Fruit fly (Drosophila melanogaster) whole organism, embryonic: Measurements from ENCODE around the gene Gr5a.

Source experiments
- Asciz ChIP-seq: fragments of 200-800 bp; sonication (Bioruptor generic); optimal IDR thresholded peaks from 2 replicates; lab custom pipeline; 2017; ENCODE audit warnings: missing biosample characterization, mild to moderate bottlenecking, missing genetic modification characterization, missing genetic modification reagents
- Bgb ChIP-seq: fragments of 200-800 bp; sonication (Bioruptor generic); IDR thresholded peaks from 2 replicates; pipeline ENCODE4 v1.3.6; 2022; ENCODE audit warnings: missing biosample characterization, missing genetic modification characterization; ENCODE audit not compliant: partially characterized antibody
- Bteb2 ChIP-seq: fragments of 200-800 bp; sonication (Bioruptor generic); optimal IDR thresholded peaks from 2 replicates; lab custom pipeline; 2016; ENCODE audit warnings: missing biosample characterization, missing genetic modification characterization
- CG10321 ChIP-seq: fragments of 200-800 bp; sonication (Bioruptor generic); IDR thresholded peaks from 2 replicates; pipeline ENCODE4 v1.3.6; 2022; ENCODE audit warnings: missing biosample characterization, missing genetic modification characterization
- CG10959 ChIP-seq: fragments of 200-800 bp; sonication (Bioruptor generic); IDR thresholded peaks from 2 replicates; pipeline ENCODE4 v1.3.6; 2022; ENCODE audit warnings: missing biosample characterization, missing genetic modification characterization
- CG12942 ChIP-seq: fragments of 200-800 bp; sonication (Bioruptor generic); optimal IDR thresholded peaks from 3 replicates; lab custom pipeline; 2016; ENCODE audit warnings: missing biosample characterization, missing genetic modification characterization
- CG1602 ChIP-seq: fragments of 200-800 bp; sonication (Bioruptor generic); optimal IDR thresholded peaks from 3 replicates; lab custom pipeline; 2016; ENCODE audit warnings: missing biosample characterization, missing genetic modification characterization
- CG16779 ChIP-seq: fragments of 200-800 bp; sonication (Bioruptor generic); IDR thresholded peaks from 2 replicates; pipeline ENCODE4 v1.3.6; 2022; ENCODE audit warnings: missing biosample characterization, missing genetic modification characterization
- CG1832 ChIP-seq: fragments of 200-800 bp; sonication (Bioruptor generic); optimal IDR thresholded peaks from 2 replicates; lab custom pipeline; 2017; ENCODE audit warnings: missing biosample characterization, mild to moderate bottlenecking, missing genetic modification characterization, inconsistent platforms
- CG3065 ChIP-seq: fragments of 200-800 bp; sonication (Bioruptor generic); optimal IDR thresholded peaks from 2 replicates; lab custom pipeline; 2016; ENCODE audit warnings: missing biosample characterization, missing genetic modification characterization
- CG32532 ChIP-seq: fragments of 200-800 bp; sonication (Bioruptor generic); IDR thresholded peaks from 2 replicates; pipeline ENCODE4 v1.3.6; 2022; ENCODE audit warnings: missing biosample characterization, missing genetic modification characterization
- CG33213 ChIP-seq: fragments of 200-800 bp; sonication (Bioruptor generic); optimal IDR thresholded peaks from 3 replicates; lab custom pipeline; 2016; ENCODE audit warnings: missing biosample characterization, missing genetic modification characterization
- CG7786 ChIP-seq: fragments of 200-800 bp; sonication (Bioruptor generic); optimal IDR thresholded peaks from 2 replicates; lab custom pipeline; 2016; ENCODE audit warnings: missing biosample characterization, missing genetic modification characterization
- CG8290 ChIP-seq, 3 experiments: fragments of 200-800 bp; sonication (Bioruptor generic); optimal IDR thresholded peaks; 2 replicates each; lab custom pipeline; 2016 to 2019; ENCODE audit warnings: missing biosample characterization in 3 of 3, missing genetic modification characterization in 3 of 3, mild to moderate bottlenecking in 2 of 3, moderate library complexity in 1 of 3
- CHES-1-like ChIP-seq: fragments of 200-800 bp; sonication (Bioruptor generic); optimal IDR thresholded peaks from 2 replicates; lab custom pipeline; 2016; ENCODE audit warnings: missing biosample characterization, missing genetic modification characterization
- Doc3 ChIP-seq: fragments of 200-800 bp; sonication (Bioruptor generic); IDR thresholded peaks from 3 replicates; pipeline ENCODE4 v1.3.6; 2022; ENCODE audit warnings: missing biosample characterization, missing genetic modification characterization; ENCODE audit not compliant: partially characterized antibody
- Hmr ChIP-seq: fragments of 200-800 bp; sonication (Bioruptor generic); optimal IDR thresholded peaks from 3 replicates; lab custom pipeline; 2017; ENCODE audit warnings: mild to moderate bottlenecking, missing biosample characterization, missing genetic modification reagents, missing genetic modification characterization
- Hr39 ChIP-seq: fragments of >200 bp; optimal IDR thresholded peaks from 2 replicates; lab custom pipeline; 2017
- Hr51 ChIP-seq, 2 experiments: fragments of 200-800 bp; sonication (Bioruptor generic); optimal IDR thresholded peaks; 2 replicates in 1 of 2; 3 replicates in 1 of 2; lab custom pipeline; 2016 to 2018; ENCODE audit warnings: missing biosample characterization in 2 of 2, missing genetic modification characterization in 2 of 2, mild to moderate bottlenecking in 1 of 2, moderate library complexity in 1 of 2
- Max ChIP-seq: fragments of 200-800 bp; sonication (Bioruptor generic); optimal IDR thresholded peaks from 2 replicates; lab custom pipeline; 2016; ENCODE audit warnings: missing biosample characterization, mild to moderate bottlenecking, missing genetic modification characterization
- Med ChIP-seq: fragments of 200-800 bp; sonication (Bioruptor generic); peaks from one replicate; lab custom pipeline; 2016; ENCODE audit warnings: missing biosample characterization, missing genetic modification characterization, mild to moderate bottlenecking, inconsistent platforms, moderate library complexity
- NC2α ChIP-seq: fragments of 200-800 bp; sonication (Bioruptor generic); optimal IDR thresholded peaks from 2 replicates; lab custom pipeline; 2016; ENCODE audit warnings: missing biosample characterization, missing genetic modification characterization
- Neu2 ChIP-seq: fragments of 200-800 bp; sonication (Bioruptor generic); optimal IDR thresholded peaks from 3 replicates; lab custom pipeline; 2016; ENCODE audit warnings: missing biosample characterization, missing genetic modification characterization, borderline replicate concordance
- Nf-YB ChIP-seq: fragments of 200-800 bp; sonication (Bioruptor generic); optimal IDR thresholded peaks from 3 replicates; lab custom pipeline; 2019; ENCODE audit warnings: missing biosample characterization, mild to moderate bottlenecking, missing genetic modification characterization, moderate library complexity
- Nf-YC ChIP-seq: fragments of 200-800 bp; optimal IDR thresholded peaks from 3 replicates; lab custom pipeline; 2019; ENCODE audit warnings: missing biosample characterization, mild to moderate bottlenecking, missing genetic modification characterization, moderate library complexity
- Opbp ChIP-seq: fragments of 200-800 bp; sonication (Bioruptor generic); IDR thresholded peaks from 3 replicates; pipeline ENCODE4 v1.3.6; 2022; ENCODE audit warnings: missing biosample characterization, missing genetic modification characterization; ENCODE audit not compliant: partially characterized antibody
- Sry-δ ChIP-seq: fragments of 200-800 bp; sonication (Bioruptor generic); optimal IDR thresholded peaks from 2 replicates; lab custom pipeline; 2016; ENCODE audit warnings: missing biosample characterization, missing genetic modification characterization
- Stat92E ChIP-seq, 3 experiments: fragments of >200 bp in 2 of 3; fragments of 200-800 bp in 1 of 3; sonication (Bioruptor generic) in 1 of 3; optimal IDR thresholded peaks; 2 replicates each; lab custom pipeline; 2017 to 2019; ENCODE audit warnings: missing biosample characterization in 3 of 3, missing genetic modification characterization in 3 of 3, mild to moderate bottlenecking in 1 of 3, moderate library complexity in 1 of 3
- TFAM ChIP-seq: fragments of 200-800 bp; sonication (Bioruptor generic); optimal IDR thresholded peaks from 2 replicates; lab custom pipeline; 2017; ENCODE audit warnings: missing biosample characterization, missing genetic modification characterization, inconsistent platforms
- Trl ChIP-seq, 3 experiments: fragments of >200 bp in 2 of 3; fragments of 200-800 bp in 1 of 3; sonication (Bioruptor generic) in 1 of 3; optimal IDR thresholded peaks; 2 replicates in 1 of 3; 3 replicates in 2 of 3; lab custom pipeline; 2016 to 2017; ENCODE audit warnings: missing biosample characterization in 1 of 3, missing genetic modification characterization in 1 of 3
- abd-A ChIP-seq: fragments of 200-800 bp; sonication (Bioruptor generic); optimal IDR thresholded peaks from 3 replicates; lab custom pipeline; 2019; ENCODE audit warnings: missing biosample characterization, mild to moderate bottlenecking, missing genetic modification characterization, moderate library complexity
- chinmo ChIP-seq: fragments of 200-800 bp; sonication (Bioruptor generic); IDR thresholded peaks from 4 replicates; pipeline ENCODE4 v1.3.6; 2022; ENCODE audit warnings: missing biosample characterization, missing genetic modification characterization; ENCODE audit not compliant: partially characterized antibody
- crol ChIP-seq: fragments of 200-800 bp; sonication (Bioruptor generic); IDR thresholded peaks from 2 replicates; pipeline ENCODE4 v1.3.6; 2022; ENCODE audit warnings: missing biosample characterization, missing genetic modification characterization
- esg ChIP-seq: fragments of 200-800 bp; sonication (Bioruptor generic); conservative IDR thresholded peaks from 2 replicates; pipeline ENCODE4 v1.3.6; 2022; ENCODE audit warnings: missing biosample characterization, missing genetic modification characterization
- eve ChIP-seq, 2 experiments: fragments of >200 bp; optimal IDR thresholded peaks; 2 replicates each; lab custom pipeline; 2017; ENCODE audit warnings: missing biosample characterization in 2 of 2, missing genetic modification characterization in 2 of 2
- ewg ChIP-seq: fragments of 200-800 bp; sonication (Bioruptor generic); optimal IDR thresholded peaks from 3 replicates; lab custom pipeline; 2017; ENCODE audit warnings: mild to moderate bottlenecking, missing biosample characterization, missing genetic modification reagents, missing genetic modification characterization
- knrl ChIP-seq: fragments of 200-800 bp; sonication (Bioruptor generic); IDR thresholded peaks from 3 replicates; pipeline ENCODE4 v1.3.6; 2022; ENCODE audit warnings: missing biosample characterization, missing genetic modification characterization; ENCODE audit not compliant: partially characterized antibody
- maf-S ChIP-seq: fragments of 200-800 bp; sonication (Bioruptor generic); optimal IDR thresholded peaks from 2 replicates; lab custom pipeline; 2016; ENCODE audit warnings: missing biosample characterization, missing genetic modification characterization
- nerfin-1 ChIP-seq: fragments of 200-800 bp; sonication (Bioruptor generic); optimal IDR thresholded peaks from 3 replicates; lab custom pipeline; 2019; ENCODE audit warnings: missing biosample characterization, mild to moderate bottlenecking, missing genetic modification characterization, moderate library complexity
- org-1 ChIP-seq: fragments of 200-800 bp; sonication (Bioruptor generic); optimal IDR thresholded peaks from 2 replicates; lab custom pipeline; 2017; ENCODE audit warnings: missing biosample characterization, missing genetic modification characterization
- pfk ChIP-seq: fragments of 200-800 bp; sonication (Bioruptor generic); optimal IDR thresholded peaks from 2 replicates; lab custom pipeline; 2018; ENCODE audit warnings: missing biosample characterization, mild to moderate bottlenecking, missing genetic modification characterization, moderate library complexity
- sens ChIP-seq: fragments of 200-800 bp; sonication (Bioruptor generic); peaks from one replicate; lab custom pipeline; 2016; ENCODE audit warnings: missing biosample characterization, missing genetic modification characterization
- sug ChIP-seq: fragments of 200-800 bp; optimal IDR thresholded peaks from 2 replicates; lab custom pipeline; 2019; ENCODE audit warnings: missing biosample characterization, mild to moderate bottlenecking, missing genetic modification characterization, moderate library complexity
- trh ChIP-seq: fragments of 200-800 bp; sonication (Bioruptor generic); optimal IDR thresholded peaks from 2 replicates; lab custom pipeline; 2016; ENCODE audit warnings: missing biosample characterization, missing genetic modification characterization
- yki ChIP-seq: fragments of >200 bp; optimal IDR thresholded peaks from 3 replicates; lab custom pipeline; 2018
- zen2 ChIP-seq: fragments of 200-800 bp; sonication (Bioruptor generic); IDR thresholded peaks from 3 replicates; pipeline ENCODE4 v1.3.6; 2022; ENCODE audit warnings: missing biosample characterization, missing genetic modification characterization; ENCODE audit not compliant: partially characterized antibody

Gr5a gene

DNA sequence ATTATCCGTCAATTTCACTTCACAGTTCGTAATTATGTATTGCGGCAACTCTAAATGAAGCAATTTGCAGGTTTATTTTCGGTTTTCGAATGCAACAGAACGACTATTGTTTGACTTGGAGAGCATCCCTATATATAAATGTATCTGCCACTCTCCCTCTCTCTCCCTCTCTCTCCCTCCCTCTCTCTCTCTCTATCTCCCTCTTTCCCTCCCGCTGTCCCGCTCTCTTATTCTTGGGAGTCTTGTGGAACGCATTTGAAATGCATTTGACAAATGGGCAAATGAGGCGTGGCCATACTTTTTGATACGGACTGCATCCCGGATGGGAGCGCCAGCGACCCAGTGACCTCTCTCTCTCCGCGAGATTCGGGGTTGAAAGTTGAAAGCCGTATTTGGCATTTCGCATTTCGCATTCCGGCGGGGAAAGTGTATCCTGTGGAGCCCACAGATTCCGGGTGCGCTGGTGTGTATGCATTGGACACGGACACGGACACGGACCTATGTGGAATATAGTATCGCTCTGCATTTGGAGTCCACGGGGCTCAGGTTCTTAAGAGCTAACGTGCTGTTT is 43.8 kb upstream of the Gr5a start:
- TF ChIP-seq Hr51 (GFP tag; optimal IDR thresholded peaks at IDR 0.05; lab: Kevin White, UChicago) (no peak), Trl (optimal IDR thresholded peaks at IDR 0.05; lab: Kevin White, UChicago) (peak; percentile 69 to 70), Trl (GFP tag; optimal IDR thresholded peaks at IDR 0.05; lab: Kevin White, UChicago) (no peak), CG8290 (GFP tag; optimal IDR thresholded peaks at IDR 0.05; lab: Kevin White, UChicago) (no peak), CG8290 (tag; optimal IDR thresholded peaks at IDR 0.05; lab: Kevin White, UChicago) (no peak), abd-A (peak; percentile 36), crol (peak; percentile 78), CG1832 (peak; percentile 78), CG3065 (GFP tag; lab: Kevin White, UChicago) (peak; percentile 8), nerfin-1 (peak; percentile 52), Nf-YB (GFP tag; lab: Kevin White, UChicago) (peak; percentile 50), Sry-δ (GFP tag; lab: Kevin White, UChicago) (no peak), yki (lab: Kevin White, UChicago) (peak; percentile 6), Bteb2 (GFP tag; lab: Kevin White, UChicago) (no peak), NC2α (GFP tag; lab: Kevin White, UChicago) (no peak), Stat92E (GFP tag; optimal IDR thresholded peaks at IDR 0.05; lab: Kevin White, UChicago) (no peak), Bgb (GFP tag; lab: Robert Waterston, UW) (peak; percentile 12; the same call in 1 of the 2 replicates), Med (GFP tag; lab: Kevin White, UChicago) (peak; percentile 56), sens (GFP tag; lab: Kevin White, UChicago) (peak; percentile 34)

DNA sequence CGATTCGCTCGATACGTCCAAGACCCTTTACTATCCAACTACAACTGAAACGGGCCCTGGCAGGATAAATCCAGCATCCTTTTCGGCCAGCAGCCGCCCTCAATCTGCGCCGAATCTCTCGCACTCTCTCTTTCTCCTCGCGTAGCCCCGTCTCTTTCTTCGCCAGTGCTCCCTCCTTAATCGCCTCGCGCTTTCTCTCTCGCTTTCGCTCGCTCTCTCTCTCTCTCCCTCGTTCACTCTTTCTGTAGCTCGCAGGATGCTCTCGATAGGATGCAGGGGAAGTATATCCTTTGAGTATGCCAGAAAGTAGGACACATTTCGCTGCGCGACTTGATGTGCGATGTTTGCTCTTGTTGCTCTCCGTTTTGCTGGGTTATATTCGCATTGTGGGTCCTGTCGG is 42.9 kb upstream of the Gr5a start:
- TF ChIP-seq Hr51 (GFP tag; optimal IDR thresholded peaks at IDR 0.05; lab: Kevin White, UChicago) = peak in 1 of 2 experiments; percentile 7
- TF ChIP-seq Med (GFP tag; lab: Kevin White, UChicago) = peak; percentile 47
- no peak for TF ChIP-seq pfk (GFP tag; lab: Kevin White, UChicago)
- peak; percentile 63; the same call in 1 of the 2 replicates for TF ChIP-seq CG10321 (GFP tag; lab: Robert Waterston, UW)
- TF ChIP-seq CG1832 = peak; percentile 90
- TF ChIP-seq Trl (optimal IDR thresholded peaks at IDR 0.05; lab: Kevin White, UChicago) = peak; percentile 57 to 72
- TF ChIP-seq Trl (GFP tag; optimal IDR thresholded peaks at IDR 0.05; lab: Kevin White, UChicago) = no peak
- TF ChIP-seq ewg (GFP tag; lab: Kevin White, UChicago) = peak; percentile 91
- peak; percentile 54 for TF ChIP-seq Nf-YC (tag; lab: Kevin White, UChicago)
- 0 out of 4 replicates have a peak, but pooled peaks have one; percentile 20 for TF ChIP-seq chinmo (GFP tag; lab: Robert Waterston, UW)
- TF ChIP-seq zen2 (GFP tag; lab: Robert Waterston, UW) = no peak
- TF ChIP-seq sug (tag; lab: Kevin White, UChicago) = no peak

DNA sequence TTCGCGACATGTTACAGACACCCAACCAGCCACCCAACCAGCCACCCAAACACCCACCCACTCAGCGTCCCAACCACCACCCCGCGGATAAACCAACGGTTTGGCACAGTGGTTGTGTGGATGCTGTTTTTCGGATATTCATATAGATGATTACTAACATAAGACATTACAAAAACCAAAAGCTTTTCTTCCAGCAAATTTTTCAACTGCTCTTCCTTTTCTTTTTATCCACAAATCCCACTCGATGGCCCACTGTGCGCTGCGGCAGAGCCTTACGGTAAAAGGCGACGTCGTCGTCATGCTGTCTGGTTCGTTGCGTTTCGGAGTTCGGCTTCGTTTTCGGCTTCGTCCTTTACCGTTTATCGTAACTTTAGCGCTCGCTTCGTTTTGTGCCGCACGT is 41.8 kb upstream of the Gr5a start:
- TF ChIP-seq CG10959 (GFP tag; lab: Robert Waterston, UW) (peak; percentile 45; the same call in 1 of the 2 replicates), Doc3 (GFP tag; lab: Robert Waterston, UW) (no peak), Asciz (GFP tag; lab: Kevin White, UChicago) (peak; percentile 19), trh (no peak), CG7786 (peak; percentile 61), org-1 (GFP tag; lab: Kevin White, UChicago) (peak; percentile 50), Max (GFP tag; lab: Kevin White, UChicago) (peak; percentile 33), CG16779 (GFP tag; lab: Robert Waterston, UW) (no peak), maf-S (GFP tag; lab: Kevin White, UChicago) (peak; percentile 47), CG33213 (GFP tag; lab: Kevin White, UChicago) (no peak), TFAM (GFP tag; lab: Kevin White, UChicago) (no peak), Hr39 (lab: Kevin White, UChicago) (no peak), CHES-1-like (peak; percentile 25), CG12942 (GFP tag; lab: Kevin White, UChicago) (no peak), CG32532 (peak; percentile 75), Neu2 (GFP tag; lab: Kevin White, UChicago) (no peak), Hmr (GFP tag; lab: Kevin White, UChicago) (peak; percentile 58), Opbp (GFP tag; lab: Robert Waterston, UW) (no peak), esg (GFP tag; lab: Robert Waterston, UW) (peak; percentile 64; the same call in 1 of the 2 replicates), CG1602 (GFP tag; lab: Kevin White, UChicago) (peak; percentile 30), knrl (GFP tag; lab: Robert Waterston, UW) (no peak), eve (GFP tag; optimal IDR thresholded peaks at IDR 0.05; lab: Kevin White, UChicago) (no peak)
